Worm (Caenorhabditis elegans): ENCODE data around the gene tbc-8.

DNA sequence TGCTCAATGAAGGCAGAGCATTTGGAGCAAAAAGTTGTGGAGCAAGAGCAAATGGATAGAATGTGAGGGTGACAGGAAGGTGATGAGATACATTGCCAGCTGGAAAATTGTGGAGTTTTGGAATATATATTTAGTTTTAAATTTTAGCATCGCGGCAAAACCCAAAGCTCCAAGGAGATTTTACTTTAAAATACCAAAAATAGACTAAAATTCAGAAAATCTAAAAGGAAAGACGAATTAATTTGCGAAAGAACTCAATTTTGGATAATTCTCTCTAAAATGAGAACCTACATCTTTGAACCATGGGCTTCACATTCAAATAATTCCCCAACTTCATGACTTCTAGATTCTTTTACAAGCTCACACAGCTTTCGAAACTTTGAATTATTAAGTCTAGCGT lies 32.2 kb upstream of the tbc-8 start, which contains the start of gene T07C4.12:
- TF ChIP-seq efl-1 (optimal IDR thresholded peaks at IDR 0.05) (no peak), efl-1 (GFP tag; optimal IDR thresholded peaks at IDR 0.05 in 1 of 2) (no peak), unc-62 (GFP tag; optimal IDR thresholded peaks at IDR 0.05) (no peak), nhr-76 (tag; optimal IDR thresholded peaks at IDR 0.05) (no peak)

Measured in whole organism, L1 larva.